Fruit fly (Drosophila melanogaster) whole organism, prepupa: ENCODE results near the gene CG3008.

Source experiments
- CG10669 ChIP-seq: fragments of 200-800 bp; sonication (Bioruptor generic); optimal IDR thresholded peaks from 3 replicates; lab custom pipeline; 2018; ENCODE audit warnings: missing biosample characterization, mild to moderate bottlenecking, missing genetic modification characterization, moderate library complexity
- CG11294 ChIP-seq: fragments of 200-800 bp; sonication (Bioruptor generic); IDR thresholded peaks from 2 replicates; pipeline ENCODE4 v1.3.6; 2022; ENCODE audit warnings: missing biosample characterization, missing genetic modification characterization
- CG11902 ChIP-seq: fragments of 200-800 bp; sonication (Bioruptor generic); optimal IDR thresholded peaks from 3 replicates; lab custom pipeline; 2016; ENCODE audit warnings: missing biosample characterization, missing genetic modification characterization
- CG15336 ChIP-seq: fragments of 200-800 bp; sonication (Bioruptor generic); IDR thresholded peaks from 2 replicates; pipeline ENCODE4 v1.3.6; 2022; ENCODE audit warnings: missing biosample characterization, missing genetic modification characterization
- CG1621 ChIP-seq: fragments of 200-800 bp; sonication (Bioruptor generic); optimal IDR thresholded peaks from 3 replicates; lab custom pipeline; 2018; ENCODE audit warnings: missing biosample characterization, mild to moderate bottlenecking, missing genetic modification characterization
- CG16779 ChIP-seq: fragments of 200-800 bp; sonication (Bioruptor generic); optimal IDR thresholded peaks from 3 replicates; lab custom pipeline; 2017; ENCODE audit warnings: missing biosample characterization, mild to moderate bottlenecking, missing genetic modification characterization
- CG3032 ChIP-seq: fragments of 200-800 bp; optimal IDR thresholded peaks from 2 replicates; lab custom pipeline; 2019; ENCODE audit warnings: missing biosample characterization, mild to moderate bottlenecking, missing genetic modification characterization, moderate library complexity
- CG31627 ChIP-seq: fragments of 200-800 bp; sonication (Bioruptor generic); optimal IDR thresholded peaks from 3 replicates; lab custom pipeline; 2016; ENCODE audit warnings: missing biosample characterization, missing genetic modification characterization
- CG34406 ChIP-seq: fragments of 200-800 bp; sonication (Bioruptor generic); optimal IDR thresholded peaks from 3 replicates; lab custom pipeline; 2016; ENCODE audit warnings: missing biosample characterization, missing genetic modification characterization
- CG3919 ChIP-seq: fragments of 200-800 bp; sonication (Bioruptor generic); optimal IDR thresholded peaks from 3 replicates; lab custom pipeline; 2016; ENCODE audit warnings: missing biosample characterization, missing genetic modification characterization
- CG4318 ChIP-seq: fragments of 200-800 bp; sonication (Bioruptor generic); optimal IDR thresholded peaks from 3 replicates; lab custom pipeline; 2017; ENCODE audit warnings: missing biosample characterization, mild to moderate bottlenecking, missing genetic modification characterization
- CG6163 ChIP-seq: fragments of 200-800 bp; sonication (Bioruptor generic); IDR thresholded peaks from 3 replicates; pipeline ENCODE4 v1.3.6; 2022; ENCODE audit warnings: missing biosample characterization, missing genetic modification characterization
- CG6276 ChIP-seq: fragments of 200-800 bp; sonication (Bioruptor generic); optimal IDR thresholded peaks from 2 replicates; lab custom pipeline; 2017; ENCODE audit warnings: missing biosample characterization, mild to moderate bottlenecking, missing genetic modification characterization
- CG6792 ChIP-seq: fragments of 200-800 bp; sonication (Bioruptor generic); optimal IDR thresholded peaks from 3 replicates; lab custom pipeline; 2016; ENCODE audit warnings: missing biosample characterization, missing genetic modification characterization
- CG6808 ChIP-seq: fragments of 200-800 bp; sonication (Bioruptor generic); optimal IDR thresholded peaks from 3 replicates; lab custom pipeline; 2017; ENCODE audit warnings: missing biosample characterization, missing genetic modification characterization, mild to moderate bottlenecking, moderate library complexity, missing genetic modification reagents
- CG6854 ChIP-seq: fragments of 200-800 bp; sonication (Bioruptor generic); optimal IDR thresholded peaks from 2 replicates; lab custom pipeline; 2017; ENCODE audit warnings: missing biosample characterization, mild to moderate bottlenecking, missing genetic modification characterization
- CG8119 ChIP-seq: fragments of 200-800 bp; sonication (Bioruptor generic); IDR thresholded peaks from 3 replicates; pipeline ENCODE4 v1.3.6; 2022; ENCODE audit warnings: missing biosample characterization, missing genetic modification characterization
- CG8319 ChIP-seq: fragments of 200-800 bp; sonication (Bioruptor generic); optimal IDR thresholded peaks from 3 replicates; lab custom pipeline; 2016; ENCODE audit warnings: missing biosample characterization, missing genetic modification characterization
- CG8632 ChIP-seq: fragments of 200-800 bp; sonication (Bioruptor generic); optimal IDR thresholded peaks from 3 replicates; lab custom pipeline; 2016; ENCODE audit warnings: missing biosample characterization, missing genetic modification characterization
- CG9139 ChIP-seq: fragments of 200-800 bp; sonication (Bioruptor generic); optimal IDR thresholded peaks from 3 replicates; lab custom pipeline; 2017; ENCODE audit warnings: missing biosample characterization, mild to moderate bottlenecking, missing genetic modification characterization
- Eip75B ChIP-seq: fragments of 200-800 bp; sonication (Bioruptor generic); optimal IDR thresholded peaks from 3 replicates; lab custom pipeline; 2016; ENCODE audit warnings: missing biosample characterization, missing genetic modification characterization
- Eip78C ChIP-seq: fragments of 200-800 bp; sonication (Bioruptor generic); peaks from one replicate; lab custom pipeline; 2016; ENCODE audit warnings: missing biosample characterization, missing genetic modification characterization
- Eip93F ChIP-seq: fragments of 200-800 bp; sonication (Bioruptor generic); optimal IDR thresholded peaks from 2 replicates; lab custom pipeline; 2016; ENCODE audit warnings: missing biosample characterization, mild to moderate bottlenecking, missing genetic modification characterization
- Ets21C ChIP-seq: fragments of 200-800 bp; sonication (Bioruptor generic); optimal IDR thresholded peaks from 3 replicates; lab custom pipeline; 2016; ENCODE audit warnings: missing biosample characterization, missing genetic modification characterization
- Ets96B ChIP-seq: fragments of 200-800 bp; optimal IDR thresholded peaks from 2 replicates; lab custom pipeline; 2019; ENCODE audit warnings: missing biosample characterization, mild to moderate bottlenecking, missing genetic modification characterization, moderate library complexity
- Gug ChIP-seq: fragments of 200-800 bp; sonication (Bioruptor generic); IDR thresholded peaks from 2 replicates; pipeline ENCODE4 v1.3.6; 2022; ENCODE audit warnings: missing biosample characterization, missing genetic modification characterization
- Hr38 ChIP-seq: sonication (Bioruptor generic); optimal IDR thresholded peaks from 2 replicates; lab custom pipeline; 2016; ENCODE audit warnings: missing biosample characterization, missing genetic modification characterization
- Hr39 ChIP-seq: fragments of 200-800 bp; sonication (Bioruptor generic); optimal IDR thresholded peaks from 2 replicates; lab custom pipeline; 2016; ENCODE audit warnings: missing biosample characterization, missing genetic modification characterization
- Hr4 ChIP-seq: fragments of 200-800 bp; sonication (Bioruptor generic); optimal IDR thresholded peaks from 3 replicates; lab custom pipeline; 2016; ENCODE audit warnings: missing biosample characterization, missing genetic modification characterization
- Lpt ChIP-seq: fragments of 200-800 bp; sonication (Bioruptor generic); optimal IDR thresholded peaks from 3 replicates; lab custom pipeline; 2016; ENCODE audit warnings: missing biosample characterization, missing genetic modification characterization
- Met ChIP-seq: fragments of 200-800 bp; sonication (Bioruptor generic); optimal IDR thresholded peaks from 3 replicates; lab custom pipeline; 2016; ENCODE audit warnings: missing biosample characterization, missing genetic modification characterization
- OdsH ChIP-seq: fragments of 200-800 bp; sonication (Bioruptor generic); optimal IDR thresholded peaks from 3 replicates; lab custom pipeline; 2016; ENCODE audit warnings: missing biosample characterization, missing genetic modification characterization
- Sox14 ChIP-seq: fragments of 200-800 bp; sonication (Bioruptor generic); optimal IDR thresholded peaks from 3 replicates; lab custom pipeline; 2016; ENCODE audit warnings: missing biosample characterization, missing genetic modification characterization
- Sox15 ChIP-seq: fragments of 200-800 bp; sonication (Bioruptor generic); optimal IDR thresholded peaks from 3 replicates; lab custom pipeline; 2016; ENCODE audit warnings: missing biosample characterization, missing genetic modification characterization
- acj6 ChIP-seq: fragments of 200-800 bp; sonication (Bioruptor generic); optimal IDR thresholded peaks from 3 replicates; lab custom pipeline; 2016; ENCODE audit warnings: missing biosample characterization, missing genetic modification characterization
- cyc ChIP-seq: fragments of 200-800 bp; sonication (Bioruptor generic); optimal IDR thresholded peaks from 3 replicates; lab custom pipeline; 2016; ENCODE audit warnings: missing biosample characterization, missing genetic modification characterization
- dac ChIP-seq: fragments of 200-800 bp; sonication (Bioruptor generic); optimal IDR thresholded peaks from 2 replicates; lab custom pipeline; 2017; ENCODE audit warnings: missing biosample characterization, mild to moderate bottlenecking, missing genetic modification characterization
- dsx ChIP-seq: fragments of 200-800 bp; optimal IDR thresholded peaks from 3 replicates; lab custom pipeline; 2019; ENCODE audit warnings: missing biosample characterization, mild to moderate bottlenecking, missing genetic modification characterization, moderate library complexity; ENCODE audit not compliant: poor library complexity, severe bottlenecking
- eg ChIP-seq: fragments of 200-800 bp; sonication (Bioruptor generic); IDR thresholded peaks from 3 replicates; pipeline ENCODE4 v1.3.6; 2022; ENCODE audit warnings: missing biosample characterization, missing genetic modification characterization
- esn ChIP-seq: fragments of 200-800 bp; sonication (Bioruptor generic); optimal IDR thresholded peaks from 2 replicates; lab custom pipeline; 2016; ENCODE audit warnings: missing biosample characterization, mild to moderate bottlenecking, missing genetic modification characterization, moderate library complexity
- fd85E ChIP-seq: fragments of 200-800 bp; sonication (Bioruptor generic); optimal IDR thresholded peaks from 3 replicates; lab custom pipeline; 2016; ENCODE audit warnings: missing biosample characterization, missing genetic modification characterization
- fkh ChIP-seq: fragments of 200-800 bp; sonication (Bioruptor generic); optimal IDR thresholded peaks from 3 replicates; lab custom pipeline; 2017; ENCODE audit warnings: missing biosample characterization, mild to moderate bottlenecking, missing genetic modification characterization, moderate library complexity
- lz ChIP-seq: fragments of 200-800 bp; sonication (Bioruptor generic); optimal IDR thresholded peaks from 3 replicates; lab custom pipeline; 2016; ENCODE audit warnings: missing biosample characterization, missing genetic modification characterization
- net ChIP-seq: fragments of 200-800 bp; sonication (Bioruptor generic); optimal IDR thresholded peaks from 3 replicates; lab custom pipeline; 2016; ENCODE audit warnings: missing biosample characterization, missing genetic modification characterization
- pdm3 ChIP-seq: fragments of 200-800 bp; sonication (Bioruptor generic); optimal IDR thresholded peaks from 3 replicates; lab custom pipeline; 2016; ENCODE audit warnings: missing biosample characterization, missing genetic modification characterization
- salr ChIP-seq, 2 experiments: fragments of 200-800 bp; sonication (Bioruptor generic); optimal IDR thresholded peaks; 3 replicates each; lab custom pipeline; 2016 to 2018; ENCODE audit warnings: missing biosample characterization in 2 of 2, missing genetic modification characterization in 2 of 2, mild to moderate bottlenecking in 1 of 2
- ss ChIP-seq, 2 experiments: fragments of 200-800 bp; sonication (Bioruptor generic); optimal IDR thresholded peaks; 2 replicates in 1 of 2; 3 replicates in 1 of 2; lab custom pipeline; 2017 to 2018; ENCODE audit warnings: mild to moderate bottlenecking in 2 of 2, missing biosample characterization in 2 of 2, missing genetic modification characterization in 2 of 2, moderate library complexity in 1 of 2
- svp ChIP-seq: fragments of 200-800 bp; sonication (Bioruptor generic); peaks from one replicate; lab custom pipeline; 2016; ENCODE audit warnings: missing biosample characterization, missing genetic modification characterization
- vri ChIP-seq: fragments of 200-800 bp; sonication (Bioruptor generic); optimal IDR thresholded peaks from 3 replicates; lab custom pipeline; 2016; ENCODE audit warnings: missing biosample characterization, mild to moderate bottlenecking, missing genetic modification characterization

The CG3008 gene

dm6 chr2L:4847191-4847853, 35.8 kb upstream of the CG3008 start, which contains the start of the genes mxt and CG11927:
Gene mxt (minus strand): TSS chr2L:4847295.
Gene CG11927 (plus strand): TSS chr2L:4847766.
- TF ChIP-seq net (GFP tag; lab: Kevin White, UChicago) (no peak), Hr4 (GFP tag; lab: Kevin White, UChicago) (no peak), lz (GFP tag; lab: Kevin White, UChicago) (peak; percentile 44), svp (GFP tag; lab: Kevin White, UChicago) (no peak), CG34406 (GFP tag; lab: Kevin White, UChicago) (no peak), CG11294 (GFP tag; lab: Robert Waterston, UW) (no peak), Eip75B (GFP tag; lab: Kevin White, UChicago) (no peak), acj6 (no peak), CG4318 (GFP tag; lab: Kevin White, UChicago) (no peak), CG6792 (no peak), CG6163 (GFP tag; lab: Robert Waterston, UW) (no peak), Eip93F (GFP tag; lab: Kevin White, UChicago) (peak; percentile 60), CG6276 (no peak), Gug (GFP tag; lab: Robert Waterston, UW) (no peak), eg (GFP tag; lab: Robert Waterston, UW) (no peak), Ets96B (tag; lab: Kevin White, UChicago) (no peak), CG6854 (GFP tag; lab: Kevin White, UChicago) (no peak), CG3032 (tag; lab: Kevin White, UChicago) (peak; percentile 17), Hr38 (no peak), CG15336 (GFP tag; lab: Robert Waterston, UW) (no peak), esn (GFP tag; lab: Kevin White, UChicago) (peak; percentile 59), dac (GFP tag; lab: Kevin White, UChicago) (no peak), CG10669 (no peak), CG1621 (no peak), Met (no peak), CG3919 (GFP tag; lab: Kevin White, UChicago) (no peak), fd85E (no peak), Hr39 (peak; percentile 47), dsx (GFP tag; lab: Kevin White, UChicago) (no peak), CG8319 (GFP tag; lab: Kevin White, UChicago) (no peak), Sox15 (GFP tag; lab: Kevin White, UChicago) (peak; percentile 9), CG6808 (GFP tag; lab: Kevin White, UChicago) (no peak), Sox14 (GFP tag; lab: Kevin White, UChicago) (no peak), CG31627 (GFP tag; lab: Kevin White, UChicago) (peak; percentile 54), salr (GFP tag; optimal IDR thresholded peaks at IDR 0.05; lab: Kevin White, UChicago) (no peak), OdsH (GFP tag; lab: Kevin White, UChicago) (peak; percentile 49), Lpt (GFP tag; lab: Kevin White, UChicago) (no peak), CG9139 (no peak), CG8632 (no peak), fkh (GFP tag; lab: Kevin White, UChicago) (no peak), Eip78C (peak; percentile 74), cyc (GFP tag; lab: Kevin White, UChicago) (peak; percentile 37)

- TF ChIP-seq svp (GFP tag; lab: Kevin White, UChicago) (no peak), cyc (GFP tag; lab: Kevin White, UChicago) (peak; percentile 93), lz (GFP tag; lab: Kevin White, UChicago) (peak; percentile 91), CG9139 (no peak), esn (GFP tag; lab: Kevin White, UChicago) (peak; percentile 95), Sox14 (GFP tag; lab: Kevin White, UChicago) (peak; percentile 86), CG11902 (GFP tag; lab: Kevin White, UChicago) (peak; percentile 91), CG8119 (GFP tag; lab: Robert Waterston, UW) (peak; percentile 95), Ets21C (peak; percentile 82), ss (GFP tag; optimal IDR thresholded peaks at IDR 0.05; lab: Kevin White, UChicago) (no peak), CG6792 (peak; percentile 90), Gug (GFP tag; lab: Robert Waterston, UW) (peak; percentile 95), vri (GFP tag; lab: Kevin White, UChicago) (peak; percentile 76), eg (GFP tag; lab: Robert Waterston, UW) (peak; percentile 97), CG16779 (tag; lab: Kevin White, UChicago) (no peak), CG10669 (peak; percentile 98), CG15336 (GFP tag; lab: Robert Waterston, UW) (peak; percentile 92), fd85E (peak; percentile 68), CG6163 (GFP tag; lab: Robert Waterston, UW) (peak; percentile 94), Sox15 (GFP tag; lab: Kevin White, UChicago) (peak; percentile 89), pdm3 (GFP tag; lab: Kevin White, UChicago) (peak; percentile 91), CG6276 (no peak), CG6808 (GFP tag; lab: Kevin White, UChicago) (no peak)
Measured at dm6 chr2L:4850356-4850755, 32.7 kb upstream of the CG3008 start, which contains the start of the genes mRpS2 and Mon1. Gene mRpS2 (minus strand): TSS chr2L:4850419. Gene Mon1 (plus strand): TSS chr2L:4850641.
